ENCODE assay signal across 1 fruit fly cellular context in genomic region chr3L:16113003-16113606, dm6.
A peak's percentile ranks its signal among the peaks of the same experiment; 100 is the strongest.
TF ChIP-seq lines count a peak whose summit lies in the region.

Taf4 (plus strand) TSS chr3L:16113212.

TF ChIP-seq in whole organism, embryonic, 481 proteins besides CTCF, POLR2A, EP300 and RAD21 (continued from another document):
- TF ChIP-seq H2.0 (GFP tag; IDR thresholded peaks at IDR 0.05; lab: Robert Waterston, UW) = no peak
- TF ChIP-seq B-H1 (GFP tag; IDR thresholded peaks at IDR 0.05; lab: Robert Waterston, UW) = no peak
- no peak for TF ChIP-seq fru (optimal IDR thresholded peaks at IDR 0.05; lab: Kevin White, UChicago)
- no peak for TF ChIP-seq CG6791 (GFP tag; IDR thresholded peaks at IDR 0.05; lab: Robert Waterston, UW; ENCODE audit: partially characterized antibody)
- TF ChIP-seq CG14667 (GFP tag; IDR thresholded peaks at IDR 0.05; lab: Robert Waterston, UW) = no peak
- no peak for TF ChIP-seq CG6175 (GFP tag; IDR thresholded peaks at IDR 0.05; lab: Robert Waterston, UW)
- TF ChIP-seq CG15479 (GFP tag; optimal IDR thresholded peaks at IDR 0.05; lab: Kevin White, UChicago) = no peak
- TF ChIP-seq gcm2 (GFP tag; optimal IDR thresholded peaks at IDR 0.05; lab: Kevin White, UChicago) = peak; percentile 51
- no peak for TF ChIP-seq odd (GFP tag; optimal IDR thresholded peaks at IDR 0.05; lab: Kevin White, UChicago)
- TF ChIP-seq bbx (GFP tag; IDR thresholded peaks at IDR 0.05; lab: Robert Waterston, UW; ENCODE audit: partially characterized antibody) = no peak
- no peak for TF ChIP-seq Trl (optimal IDR thresholded peaks at IDR 0.05; lab: Kevin White, UChicago)
- TF ChIP-seq Trl (GFP tag; optimal IDR thresholded peaks at IDR 0.05; lab: Kevin White, UChicago) = no peak
- TF ChIP-seq CG10321 (GFP tag; IDR thresholded peaks at IDR 0.05; lab: Robert Waterston, UW) = no peak
- peak; percentile 57; the same call in 1 of the 2 replicates for TF ChIP-seq ssp (GFP tag; IDR thresholded peaks at IDR 0.05; lab: Robert Waterston, UW)
- no peak for TF ChIP-seq C15 (GFP tag; IDR thresholded peaks at IDR 0.05; lab: Robert Waterston, UW)
- TF ChIP-seq klu (GFP tag; IDR thresholded peaks at IDR 0.05; lab: Robert Waterston, UW) = no peak
- no peak for TF ChIP-seq CG18764 (GFP tag; optimal IDR thresholded peaks at IDR 0.05; lab: Kevin White, UChicago)
- TF ChIP-seq Spps (tag; optimal IDR thresholded peaks at IDR 0.05; lab: Kevin White, UChicago) = no peak
- no peak for TF ChIP-seq Camta (GFP tag; optimal IDR thresholded peaks at IDR 0.05; lab: Kevin White, UChicago)
- peak; percentile 43 for TF ChIP-seq CG9797 (GFP tag; optimal IDR thresholded peaks at IDR 0.05; lab: Kevin White, UChicago)
- TF ChIP-seq nerfin-1 (tag; optimal IDR thresholded peaks at IDR 0.05; lab: Kevin White, UChicago) = no peak
- no peak for TF ChIP-seq CG7987 (GFP tag; optimal IDR thresholded peaks at IDR 0.05; lab: Kevin White, UChicago)
- no peak for TF ChIP-seq CG12659 (GFP tag; optimal IDR thresholded peaks at IDR 0.05; lab: Kevin White, UChicago)
- no peak for TF ChIP-seq hbn (GFP tag; IDR thresholded peaks at IDR 0.05; lab: Robert Waterston, UW; ENCODE audit: partially characterized antibody)
- TF ChIP-seq CG3995 (GFP tag; optimal IDR thresholded peaks at IDR 0.05; lab: Kevin White, UChicago) = peak; percentile 95
- no peak for TF ChIP-seq CG8281 (tag; optimal IDR thresholded peaks at IDR 0.05; lab: Kevin White, UChicago)
- TF ChIP-seq CG42726 (GFP tag; IDR thresholded peaks at IDR 0.05; lab: Robert Waterston, UW; ENCODE audit: partially characterized antibody) = no peak
- TF ChIP-seq crol (GFP tag; IDR thresholded peaks at IDR 0.05; lab: Robert Waterston, UW) = peak; percentile 84
- no peak for TF ChIP-seq otp (GFP tag; IDR thresholded peaks at IDR 0.05; lab: Robert Waterston, UW)
- no peak for TF ChIP-seq CG3281 (GFP tag; optimal IDR thresholded peaks at IDR 0.05; lab: Kevin White, UChicago)
- TF ChIP-seq HLHmδ (GFP tag; optimal IDR thresholded peaks at IDR 0.05; lab: Kevin White, UChicago) = peak; percentile 16
- no peak for TF ChIP-seq Atf6 (GFP tag; IDR thresholded peaks at IDR 0.05; lab: Robert Waterston, UW)
- no peak for TF ChIP-seq CG18011 (GFP tag; optimal IDR thresholded peaks at IDR 0.05; lab: Kevin White, UChicago)
- TF ChIP-seq CG1024 (GFP tag; IDR thresholded peaks at IDR 0.05; lab: Robert Waterston, UW) = no peak
- no peak for TF ChIP-seq CG10543 (GFP tag; optimal IDR thresholded peaks at IDR 0.05; lab: Kevin White, UChicago)
- 0 out of 3 replicates have a peak, but pooled peaks have one; percentile 6 for TF ChIP-seq CG34224 (GFP tag; IDR thresholded peaks at IDR 0.05; lab: Robert Waterston, UW; ENCODE audit: partially characterized antibody)
- TF ChIP-seq slp2 (GFP tag; optimal IDR thresholded peaks at IDR 0.05; lab: Kevin White, UChicago) = no peak
- no peak for TF ChIP-seq D (optimal IDR thresholded peaks at IDR 0.05; lab: Kevin White, UChicago)
- no peak for TF ChIP-seq D (GFP tag; optimal IDR thresholded peaks at IDR 0.05; lab: Kevin White, UChicago)
- TF ChIP-seq HLH4C (GFP tag; IDR thresholded peaks at IDR 0.05; lab: Robert Waterston, UW; ENCODE audit: partially characterized antibody) = no peak
- TF ChIP-seq Side (GFP tag; optimal IDR thresholded peaks at IDR 0.05; lab: Kevin White, UChicago) = no peak
- no peak for TF ChIP-seq CG18619 (GFP tag; optimal IDR thresholded peaks at IDR 0.05; lab: Kevin White, UChicago)
- no peak for TF ChIP-seq Taf1 (GFP tag; IDR thresholded peaks at IDR 0.05; lab: Robert Waterston, UW)
- TF ChIP-seq CG17802 (tag; optimal IDR thresholded peaks at IDR 0.05; lab: Kevin White, UChicago) = peak; percentile 38
- peak; percentile 54; the same call in 1 of the 3 replicates for TF ChIP-seq Opbp (GFP tag; IDR thresholded peaks at IDR 0.05; lab: Robert Waterston, UW; ENCODE audit: partially characterized antibody)
- no peak for TF ChIP-seq CG5180 (GFP tag; optimal IDR thresholded peaks at IDR 0.05; lab: Kevin White, UChicago)
- TF ChIP-seq CG1792 (GFP tag; optimal IDR thresholded peaks at IDR 0.05; lab: Kevin White, UChicago) = no peak
- TF ChIP-seq sc (optimal IDR thresholded peaks at IDR 0.05; lab: Kevin White, UChicago) = no peak
- no peak for TF ChIP-seq sc (GFP tag; optimal IDR thresholded peaks at IDR 0.05; lab: Kevin White, UChicago)
- no peak for TF ChIP-seq CG11085 (GFP tag; IDR thresholded peaks at IDR 0.05; lab: Robert Waterston, UW)
- TF ChIP-seq Dref (GFP tag; IDR thresholded peaks at IDR 0.05; lab: Robert Waterston, UW) = peak; percentile 48
- TF ChIP-seq CG1529 (GFP tag; optimal IDR thresholded peaks at IDR 0.05; lab: Kevin White, UChicago) = peak; percentile 31
- TF ChIP-seq psq (GFP tag; optimal IDR thresholded peaks at IDR 0.05; lab: Kevin White, UChicago) = no peak
- TF ChIP-seq CG7357 (GFP tag; IDR thresholded peaks at IDR 0.05; lab: Robert Waterston, UW) = no peak
- peak; percentile 39 for TF ChIP-seq pzg (GFP tag; optimal IDR thresholded peaks at IDR 0.05; lab: Kevin White, UChicago)
- TF ChIP-seq Atf-2 (GFP tag; optimal IDR thresholded peaks at IDR 0.05; lab: Kevin White, UChicago) = no peak
- TF ChIP-seq ac (GFP tag; optimal IDR thresholded peaks at IDR 0.05; lab: Kevin White, UChicago) = peak; percentile 46
- no peak for TF ChIP-seq chm (GFP tag; IDR thresholded peaks at IDR 0.05; lab: Robert Waterston, UW)
- TF ChIP-seq toy (GFP tag; IDR thresholded peaks at IDR 0.05; lab: Robert Waterston, UW) = no peak
- no peak; the same call in 2 of the 3 replicates for TF ChIP-seq sr (GFP tag; IDR thresholded peaks at IDR 0.05; lab: Robert Waterston, UW)
- TF ChIP-seq CG9609 (GFP tag; optimal IDR thresholded peaks at IDR 0.05; lab: Kevin White, UChicago) = no peak
- no peak for TF ChIP-seq dimm (GFP tag; IDR thresholded peaks at IDR 0.05; lab: Robert Waterston, UW)
- no peak for TF ChIP-seq Kr (GFP tag; optimal IDR thresholded peaks at IDR 0.05; lab: Kevin White, UChicago)
- 0 out of 3 replicates have a peak, but pooled peaks have one; percentile 56 for TF ChIP-seq CG2889 (GFP tag; IDR thresholded peaks at IDR 0.05; lab: Robert Waterston, UW)
- TF ChIP-seq wek (GFP tag; optimal IDR thresholded peaks at IDR 0.05; lab: Kevin White, UChicago) = no peak
- no peak for TF ChIP-seq stc (GFP tag; IDR thresholded peaks at IDR 0.05; lab: Robert Waterston, UW)
- TF ChIP-seq Mrtf (GFP tag; IDR thresholded peaks at IDR 0.05; lab: Robert Waterston, UW) = no peak
- no peak for TF ChIP-seq fd96Cb (tag; optimal IDR thresholded peaks at IDR 0.05; lab: Kevin White, UChicago)
- peak; percentile 36; the same call in 1 of the 2 replicates for TF ChIP-seq amos (GFP tag; IDR thresholded peaks at IDR 0.05; lab: Robert Waterston, UW; ENCODE audit: partially characterized antibody)
- no peak for TF ChIP-seq CG17361 (GFP tag; IDR thresholded peaks at IDR 0.05; lab: Robert Waterston, UW)
- no peak for TF ChIP-seq CG8290 (GFP tag; optimal IDR thresholded peaks at IDR 0.05; lab: Kevin White, UChicago)
- TF ChIP-seq CG8290 (tag; optimal IDR thresholded peaks at IDR 0.05; lab: Kevin White, UChicago) = no peak
- no peak for TF ChIP-seq mld (GFP tag; IDR thresholded peaks at IDR 0.05; lab: Robert Waterston, UW; ENCODE audit: partially characterized antibody)
- TF ChIP-seq Ravus (GFP tag; IDR thresholded peaks at IDR 0.05; lab: Robert Waterston, UW) = no peak
- no peak for TF ChIP-seq CG7928 (GFP tag; optimal IDR thresholded peaks at IDR 0.05; lab: Kevin White, UChicago)
- no peak for TF ChIP-seq lab (GFP tag; optimal IDR thresholded peaks at IDR 0.05; lab: Kevin White, UChicago)
- TF ChIP-seq gfzf (GFP tag; optimal IDR thresholded peaks at IDR 0.05; lab: Kevin White, UChicago) = peak; percentile 75
- TF ChIP-seq bowl (GFP tag; IDR thresholded peaks at IDR 0.05; lab: Robert Waterston, UW) = no peak
- TF ChIP-seq shn (GFP tag; optimal IDR thresholded peaks at IDR 0.05; lab: Kevin White, UChicago) = no peak
- no peak for TF ChIP-seq lmd (GFP tag; IDR thresholded peaks at IDR 0.05; lab: Robert Waterston, UW)
- peak; percentile 28 for TF ChIP-seq E2f2 (GFP tag; IDR thresholded peaks at IDR 0.05; lab: Robert Waterston, UW)
- TF ChIP-seq Hsf (GFP tag; optimal IDR thresholded peaks at IDR 0.05; lab: Kevin White, UChicago) = no peak
- peak; percentile 8 for TF ChIP-seq Myb (GFP tag; optimal IDR thresholded peaks at IDR 0.05; lab: Kevin White, UChicago)
